Worm (Caenorhabditis elegans) whole organism, L1 larva: ENCODE data around the gene sumv-1.
A peak's percentile ranks its signal among the peaks of the same experiment; 100 is the strongest.

Experiments used
- C34B4.2 ChIP-seq: sonication (generic microtip); optimal IDR thresholded peaks from 2 replicates; lab custom pipeline; 2017; ENCODE audit warnings: mild to moderate bottlenecking, missing genetic modification characterization, missing compliant biosample characterization
- Y116A8C.19 ChIP-seq: sonication (generic microtip); optimal IDR thresholded peaks from 2 replicates; lab custom pipeline; 2016; ENCODE audit warnings: missing compliant biosample characterization, missing genetic modification characterization, borderline replicate concordance
- aha-1 ChIP-seq: fragments of 150-350 bp; optimal IDR thresholded peaks from 2 replicates; lab custom pipeline; 2014; ENCODE audit warnings: missing biosample characterization, missing genetic modification characterization
- aly-2 ChIP-seq: fragments of 150-350 bp; optimal IDR thresholded peaks from 2 replicates; lab custom pipeline; 2014; ENCODE audit warnings: missing biosample characterization, missing genetic modification characterization
- blmp-1 ChIP-seq: fragments of 150-350 bp; optimal IDR thresholded peaks from 2 replicates; lab custom pipeline; 2014; ENCODE audit warnings: missing biosample characterization, missing genetic modification characterization
- ceh-63 ChIP-seq: fragments of 200-800 bp; sonication (Bioruptor generic); optimal IDR thresholded peaks from 2 replicates; lab custom pipeline; 2018; ENCODE audit warnings: mild to moderate bottlenecking, missing genetic modification characterization, missing compliant biosample characterization
- ceh-8 ChIP-seq: fragments of 200-800 bp; sonication (Bioruptor generic); optimal IDR thresholded peaks from 2 replicates; lab custom pipeline; 2018; ENCODE audit warnings: mild to moderate bottlenecking, missing genetic modification characterization, moderate library complexity, missing compliant biosample characterization
- ceh-88 ChIP-seq: fragments of 200-800 bp; sonication (Bioruptor generic); IDR thresholded peaks from 2 replicates; pipeline ENCODE4 v1.3.6; 2022; ENCODE audit warnings: missing genetic modification characterization, missing compliant biosample characterization
- efl-1 ChIP-seq, 4 experiments: fragments of 150-350 bp; optimal IDR thresholded peaks in 3 of 4; peaks in 1 of 4; 1 replicate in 1 of 4; 2 replicates in 3 of 4; lab custom pipeline; 2014; ENCODE audit warnings: missing biosample characterization in 2 of 4, missing genetic modification characterization in 2 of 4, missing genetic modification reagents in 2 of 4
- elt-2 ChIP-seq: sonication (generic microtip); optimal IDR thresholded peaks from 2 replicates; lab custom pipeline; 2016; ENCODE audit warnings: missing genetic modification characterization, mild to moderate bottlenecking, inconsistent platforms, missing compliant biosample characterization, missing genetic modification reagents
- elt-3 ChIP-seq, 6 experiments: fragments of 150-350 bp in 1 of 6; sonication (generic microtip); optimal IDR thresholded peaks; 2 replicates each; lab custom pipeline; 2017 to 2018; ENCODE audit warnings: missing biosample characterization in 6 of 6, missing genetic modification characterization in 6 of 6, inconsistent platforms in 1 of 6
- ets-5 ChIP-seq: fragments of 200-800 bp; sonication (Bioruptor generic); IDR thresholded peaks from 2 replicates; pipeline ENCODE4 v1.3.6; 2022; ENCODE audit warnings: missing genetic modification characterization, missing compliant biosample characterization
- fkh-10 ChIP-seq: sonication (generic microtip); optimal IDR thresholded peaks from 2 replicates; lab custom pipeline; 2017; ENCODE audit warnings: missing biosample characterization, missing genetic modification reagents, missing genetic modification characterization
- fkh-4 ChIP-seq: sonication (generic microtip); optimal IDR thresholded peaks from 2 replicates; lab custom pipeline; 2016; ENCODE audit warnings: missing compliant biosample characterization, missing genetic modification characterization, borderline replicate concordance
- fos-1 ChIP-seq: fragments of 150-350 bp; optimal IDR thresholded peaks from 2 replicates; lab custom pipeline; 2014; ENCODE audit warnings: missing biosample characterization, missing genetic modification characterization
- hlh-4 ChIP-seq: sonication (generic microtip); optimal IDR thresholded peaks from 2 replicates; lab custom pipeline; 2016; ENCODE audit warnings: mild to moderate bottlenecking, missing genetic modification characterization, missing compliant biosample characterization
- hpl-2 ChIP-seq: fragments of 150-350 bp; optimal IDR thresholded peaks from 2 replicates; lab custom pipeline; 2014; ENCODE audit warnings: missing biosample characterization, missing genetic modification reagents, missing genetic modification characterization
- irx-1 ChIP-seq: sonication (generic microtip); optimal IDR thresholded peaks from 2 replicates; lab custom pipeline; 2016; ENCODE audit warnings: missing genetic modification characterization, missing compliant biosample characterization
- jun-1 ChIP-seq: fragments of 150-350 bp; optimal IDR thresholded peaks from 2 replicates; lab custom pipeline; 2014; ENCODE audit warnings: missing biosample characterization, missing genetic modification reagents, missing genetic modification characterization
- lin-13 ChIP-seq: fragments of 150-350 bp; optimal IDR thresholded peaks from 2 replicates; lab custom pipeline; 2014; ENCODE audit warnings: missing biosample characterization, missing genetic modification reagents, missing genetic modification characterization
- lin-14 ChIP-seq: fragments of 200-800 bp; sonication (Bioruptor generic); optimal IDR thresholded peaks from 2 replicates; lab custom pipeline; 2018; ENCODE audit warnings: mild to moderate bottlenecking, missing genetic modification characterization, moderate library complexity, missing compliant biosample characterization
- lir-3 ChIP-seq: sonication (generic microtip); optimal IDR thresholded peaks from 2 replicates; lab custom pipeline; 2016; ENCODE audit warnings: mild to moderate bottlenecking, missing genetic modification characterization, moderate library complexity, missing compliant biosample characterization; ENCODE audit not compliant: poor library complexity
- lsy-2 ChIP-seq, 2 experiments: fragments of 150-350 bp; optimal IDR thresholded peaks; 2 replicates each; lab custom pipeline; 2014; ENCODE audit warnings: missing biosample characterization in 2 of 2, missing genetic modification characterization in 2 of 2
- mdl-1 ChIP-seq, 2 experiments: fragments of 150-350 bp; optimal IDR thresholded peaks; 2 replicates each; lab custom pipeline; 2014 to 2017; ENCODE audit warnings: missing biosample characterization in 2 of 2, missing genetic modification characterization in 2 of 2, inconsistent platforms in 1 of 2
- mep-1 ChIP-seq: fragments of 150-350 bp; optimal IDR thresholded peaks from 2 replicates; lab custom pipeline; 2014; ENCODE audit warnings: missing biosample characterization, missing genetic modification characterization
- nhr-237 ChIP-seq: fragments of 150-350 bp; optimal IDR thresholded peaks from 2 replicates; lab custom pipeline; 2014; ENCODE audit warnings: missing biosample characterization, missing genetic modification characterization
- nhr-28 ChIP-seq: fragments of 150-350 bp; optimal IDR thresholded peaks from 2 replicates; lab custom pipeline; 2014; ENCODE audit warnings: missing biosample characterization, missing genetic modification characterization
- nhr-71 ChIP-seq: sonication (generic microtip); optimal IDR thresholded peaks from 2 replicates; lab custom pipeline; 2016; ENCODE audit warnings: mild to moderate bottlenecking, missing genetic modification characterization, moderate library complexity, missing compliant biosample characterization
- nhr-76 ChIP-seq: sonication (generic microtip); optimal IDR thresholded peaks from 2 replicates; lab custom pipeline; 2017; ENCODE audit warnings: missing biosample characterization, missing genetic modification characterization
- nhr-84 ChIP-seq: sonication (generic microtip); optimal IDR thresholded peaks from 2 replicates; lab custom pipeline; 2017; ENCODE audit warnings: missing biosample characterization, missing genetic modification characterization
- nhr-85 ChIP-seq: sonication (generic microtip); peaks from one replicate; lab custom pipeline; 2016; ENCODE audit warnings: missing genetic modification characterization, inconsistent platforms, missing compliant biosample characterization
- nhr-90 ChIP-seq: sonication (generic microtip); optimal IDR thresholded peaks from 2 replicates; lab custom pipeline; 2016; ENCODE audit warnings: mild to moderate bottlenecking, missing genetic modification characterization, missing compliant biosample characterization; ENCODE audit not compliant: poor library complexity
- rnt-1 ChIP-seq: sonication (generic microtip); optimal IDR thresholded peaks from 2 replicates; lab custom pipeline; 2016; ENCODE audit warnings: mild to moderate bottlenecking, missing genetic modification characterization, moderate library complexity, missing compliant biosample characterization
- snpc-4 ChIP-seq: fragments of 150-350 bp; optimal IDR thresholded peaks from 2 replicates; lab custom pipeline; 2014; ENCODE audit warnings: missing biosample characterization, missing genetic modification characterization
- snu-23 ChIP-seq: sonication (generic microtip); optimal IDR thresholded peaks from 2 replicates; lab custom pipeline; 2016; ENCODE audit warnings: missing genetic modification characterization, missing compliant biosample characterization
- sox-4 ChIP-seq: sonication (generic microtip); optimal IDR thresholded peaks from 2 replicates; lab custom pipeline; 2016; ENCODE audit warnings: missing genetic modification characterization, missing compliant biosample characterization
- sptf-1 ChIP-seq: fragments of 150-350 bp; optimal IDR thresholded peaks from 2 replicates; lab custom pipeline; 2014; ENCODE audit warnings: missing biosample characterization, missing genetic modification characterization
- swsn-7 ChIP-seq: sonication (generic microtip); optimal IDR thresholded peaks from 2 replicates; lab custom pipeline; 2016; ENCODE audit warnings: missing genetic modification characterization, missing compliant biosample characterization
- unc-130 ChIP-seq: fragments of 150-350 bp; optimal IDR thresholded peaks from 2 replicates; lab custom pipeline; 2017; ENCODE audit warnings: missing biosample characterization, missing genetic modification characterization, inconsistent platforms
- unc-30 ChIP-seq: sonication (generic microtip); optimal IDR thresholded peaks from 2 replicates; lab custom pipeline; 2017; ENCODE audit warnings: missing biosample characterization, missing genetic modification characterization
- unc-62 ChIP-seq: fragments of 150-350 bp; optimal IDR thresholded peaks from 2 replicates; lab custom pipeline; 2014; ENCODE audit warnings: missing biosample characterization, missing genetic modification reagents, missing genetic modification characterization
- unc-98 ChIP-seq: fragments of 200-800 bp; sonication (Bioruptor generic); IDR thresholded peaks from 2 replicates; pipeline ENCODE4 v1.3.6; 2022; ENCODE audit warnings: missing genetic modification characterization, missing compliant biosample characterization
- vab-15 ChIP-seq: sonication (generic microtip); optimal IDR thresholded peaks from 2 replicates; lab custom pipeline; 2017; ENCODE audit warnings: missing genotype, mild to moderate bottlenecking, missing genetic modification characterization, missing compliant biosample characterization
- xbp-1 ChIP-seq: sonication (generic microtip); optimal IDR thresholded peaks from 2 replicates; lab custom pipeline; 2016; ENCODE audit warnings: missing genetic modification characterization, missing compliant biosample characterization
- zag-1 ChIP-seq: fragments of 150-350 bp; optimal IDR thresholded peaks from 2 replicates; lab custom pipeline; 2014; ENCODE audit warnings: missing biosample characterization, missing genetic modification characterization
- ztf-11 ChIP-seq, 2 experiments: sonication (generic microtip); optimal IDR thresholded peaks; 2 replicates each; lab custom pipeline; 2016 to 2017; ENCODE audit warnings: missing genetic modification characterization in 2 of 2, missing biosample characterization in 1 of 2, missing compliant biosample characterization in 1 of 2
- ztf-4 ChIP-seq: fragments of 150-350 bp; optimal IDR thresholded peaks from 2 replicates; lab custom pipeline; 2014; ENCODE audit warnings: missing biosample characterization, missing genetic modification characterization

The sumv-1 gene

DNA sequence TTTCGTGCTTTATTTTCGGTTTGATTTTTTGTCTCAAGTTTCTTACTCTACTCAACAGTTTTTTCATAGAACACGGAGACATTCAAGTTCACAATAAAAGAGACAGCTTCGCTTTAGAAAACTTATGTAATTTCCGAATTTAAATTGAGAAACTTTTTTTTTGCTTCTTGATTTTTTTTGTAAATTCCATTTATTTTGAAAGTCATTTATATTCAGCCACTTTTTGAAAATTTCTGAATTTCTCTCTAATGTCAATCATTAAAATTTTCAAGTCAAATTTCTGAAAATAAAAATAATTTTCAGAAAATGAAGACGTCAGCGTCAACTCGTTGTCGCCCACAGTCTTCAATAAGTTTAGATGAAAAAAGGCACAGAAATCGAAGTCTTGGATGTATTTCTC lies 33.9 kb upstream of the sumv-1 start, which contains the start of gene T15B12.1:
T15B12.1 (plus strand) TSS at position 301 of the 400 bp plus-strand sequence.
- TF ChIP-seq ceh-8 (GFP tag; lab: Kevin White, UChicago) = no peak
- no peak for TF ChIP-seq fos-1 (tag; lab: Kevin White, UChicago)
- TF ChIP-seq nhr-237 (tag; lab: Kevin White, UChicago) = no peak
- TF ChIP-seq Y116A8C.19 (tag; lab: Kevin White, UChicago) = no peak
- TF ChIP-seq unc-30 = no peak
- no peak for TF ChIP-seq ceh-63 (GFP tag; lab: Kevin White, UChicago)
- no peak for TF ChIP-seq vab-15 (tag; lab: Kevin White, UChicago)
- no peak for TF ChIP-seq unc-98 (GFP tag; lab: Robert Waterston, UW)
- TF ChIP-seq ets-5 = no peak
- no peak for TF ChIP-seq rnt-1 (tag; lab: Kevin White, UChicago)
- TF ChIP-seq nhr-84 (tag; lab: Kevin White, UChicago) = no peak

DNA sequence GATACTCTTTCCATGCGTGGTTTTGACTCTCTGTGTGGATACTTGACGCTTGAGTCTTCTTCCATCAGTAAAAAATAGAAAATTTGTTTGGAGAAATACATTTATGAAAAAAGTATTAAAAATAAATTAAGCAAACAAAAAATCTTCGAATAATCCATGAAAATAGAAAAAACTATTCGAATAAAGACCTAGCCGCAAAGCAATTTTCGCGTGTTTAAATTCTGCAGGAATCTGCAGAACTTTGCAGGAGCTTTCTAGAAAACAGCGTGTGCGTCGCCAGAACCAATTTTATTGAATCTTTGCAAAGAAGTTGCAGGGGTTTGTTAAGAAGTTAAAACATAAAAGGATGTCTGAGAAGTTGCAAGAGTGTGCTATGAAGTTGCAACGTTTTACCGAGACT lies 32.2 kb upstream of the sumv-1 start, which contains the start of gene ZC395.11:
ZC395.11 (minus strand) TSS at position 101 of the 400 bp plus-strand sequence.
- TF ChIP-seq ztf-11 (tag; optimal IDR thresholded peaks at IDR 0.05; lab: Kevin White, UChicago) (no peak), zag-1 (tag; lab: Kevin White, UChicago) (no peak), lin-13 (no peak), vab-15 (tag; lab: Kevin White, UChicago) (no peak), blmp-1 (tag; lab: Kevin White, UChicago) (no peak)

DNA sequence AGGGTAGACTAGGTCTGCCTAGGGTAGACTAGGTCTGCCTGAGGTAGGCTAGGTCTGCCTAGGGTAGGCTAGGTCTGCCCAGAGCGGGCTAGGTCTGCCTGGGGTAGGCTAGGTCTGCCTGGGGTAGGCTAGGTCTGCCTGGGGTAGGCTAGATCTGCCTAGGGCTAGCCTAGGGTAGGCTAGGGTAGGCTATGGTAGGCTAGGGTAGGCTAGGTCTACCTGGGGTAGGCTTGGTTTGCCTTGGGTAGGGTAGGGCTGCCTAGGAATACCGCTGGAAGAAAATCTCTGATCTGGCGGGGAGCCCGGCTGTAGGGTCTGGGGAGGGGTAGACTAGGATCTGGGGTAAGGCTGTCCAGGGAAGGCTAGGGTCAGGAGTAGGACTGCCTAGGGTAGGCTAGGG lies 31.5 kb upstream of the sumv-1 start:
- TF ChIP-seq nhr-90 = no peak
- TF ChIP-seq lir-3 (tag; lab: Kevin White, UChicago) = no peak
- TF ChIP-seq mdl-1 (tag; optimal IDR thresholded peaks at IDR 0.05; lab: Kevin White, UChicago) = no peak
- TF ChIP-seq irx-1 = no peak
- no peak for TF ChIP-seq nhr-76
- TF ChIP-seq unc-130 (tag; lab: Kevin White, UChicago) = no peak
- no peak for TF ChIP-seq sox-4 (tag; lab: Kevin White, UChicago)
- no peak for TF ChIP-seq nhr-85 (tag; lab: Kevin White, UChicago)
- TF ChIP-seq mep-1 (tag; lab: Kevin White, UChicago) = no peak
- no peak for TF ChIP-seq jun-1 (tag; lab: Kevin White, UChicago)
- no peak for TF ChIP-seq fkh-4

ce11 chrIII:5280228-5280627 lies 26.2 kb upstream of the sumv-1 start:
- no peak for TF ChIP-seq nhr-28 (tag; lab: Kevin White, UChicago)
- TF ChIP-seq unc-130 (tag; lab: Kevin White, UChicago) = no peak
- no peak for TF ChIP-seq irx-1
- no peak for TF ChIP-seq sox-4 (tag; lab: Kevin White, UChicago)
- TF ChIP-seq hpl-2 (GFP tag; lab: Kevin White, UChicago) = no peak
- no peak for TF ChIP-seq lin-13
- no peak for TF ChIP-seq elt-2 (tag; lab: Kevin White, UChicago)
- no peak for TF ChIP-seq ztf-4 (tag; lab: Kevin White, UChicago)
- TF ChIP-seq hlh-4 (tag; lab: Kevin White, UChicago) = no peak
- no peak for TF ChIP-seq aly-2 (tag; lab: Kevin White, UChicago)
- no peak for TF ChIP-seq unc-62 (GFP tag; lab: Kevin White, UChicago)
- TF ChIP-seq lin-14 = peak; percentile 77
- TF ChIP-seq snpc-4 (tag; lab: Kevin White, UChicago) = no peak
- peak; percentile 38 to 61 for TF ChIP-seq efl-1 (optimal IDR thresholded peaks at IDR 0.05; lab: Kevin White, UChicago)
- peak in 1 of 2 experiments; percentile 92 for TF ChIP-seq efl-1 (GFP tag; optimal IDR thresholded peaks at IDR 0.05 in 1 of 2; lab: Kevin White, UChicago)
- no peak for TF ChIP-seq sptf-1
- TF ChIP-seq ets-5 = no peak
- no peak for TF ChIP-seq ceh-88
- peak; percentile 32 for TF ChIP-seq nhr-71
- no peak for TF ChIP-seq vab-15 (tag; lab: Kevin White, UChicago)
- TF ChIP-seq lsy-2 (tag; optimal IDR thresholded peaks at IDR 0.05; lab: Kevin White, UChicago) = peak in 1 of 2 experiments; percentile 35
- TF ChIP-seq swsn-7 = peak; percentile 0
- no peak for TF ChIP-seq C34B4.2
- no peak for TF ChIP-seq xbp-1 (tag; lab: Kevin White, UChicago)
- no peak for TF ChIP-seq aha-1 (tag; lab: Kevin White, UChicago)
- peak; percentile 31 for TF ChIP-seq snu-23 (GFP tag; lab: Kevin White, UChicago)
- no peak for TF ChIP-seq elt-3 (tag; optimal IDR thresholded peaks at IDR 0.05; lab: Kevin White, UChicago)
- no peak for TF ChIP-seq fkh-10 (GFP tag; lab: Kevin White, UChicago)
- no peak for TF ChIP-seq mdl-1 (tag; optimal IDR thresholded peaks at IDR 0.05; lab: Kevin White, UChicago)
- TF ChIP-seq ceh-8 (GFP tag; lab: Kevin White, UChicago) = no peak
